Worm (Caenorhabditis elegans): ENCODE data around the gene F43G6.8.

DNA sequence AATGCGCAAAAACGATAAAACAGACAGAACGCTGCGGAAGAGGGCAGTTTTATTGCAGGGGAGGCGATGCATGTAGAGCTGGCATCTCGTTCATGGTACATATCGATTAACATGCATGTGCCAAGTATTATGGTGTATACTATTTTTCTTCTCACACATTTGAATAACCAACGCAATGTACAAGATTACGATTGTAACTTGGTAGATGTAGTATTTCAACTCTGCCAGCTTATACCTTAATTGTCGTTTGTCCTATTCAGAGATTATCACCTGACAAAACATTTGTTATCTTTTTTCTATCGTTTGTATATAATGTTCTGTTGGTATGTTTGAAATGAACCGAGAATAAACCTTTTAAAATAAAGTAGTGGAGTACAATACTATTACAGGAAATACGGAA lies 16.0 kb upstream of the F43G6.8 start, which contains the start of gene pes-5:
- no peak for TF ChIP-seq hnd-1 (tag; optimal IDR thresholded peaks at IDR 0.05)
- no peak for TF ChIP-seq sea-1 (GFP tag; conservative IDR thresholded peaks at IDR 0.05)
- TF ChIP-seq scrt-1 (GFP tag; IDR thresholded peaks at IDR 0.05): no peak
- no peak for TF ChIP-seq tbx-11 (GFP tag; IDR thresholded peaks at IDR 0.05)
- TF ChIP-seq aly-1 (tag; optimal IDR thresholded peaks at IDR 0.05): no peak
- no peak for TF ChIP-seq hmg-4 (GFP tag; optimal IDR thresholded peaks at IDR 0.05)
- TF ChIP-seq ama-1 (optimal IDR thresholded peaks at IDR 0.05): no peak

All from whole organism, early embryonic.